Worm (Caenorhabditis elegans) whole organism, mixed stage, embryonic: Measurements from ENCODE around the gene srsx-40.

Experiments
- blmp-1 ChIP-seq: fragments of 150-350 bp; optimal IDR thresholded peaks from 2 replicates; lab custom pipeline; 2014; ENCODE audit warnings: missing biosample characterization, missing genetic modification characterization
- ces-1 ChIP-seq: fragments of 150-350 bp; optimal IDR thresholded peaks from 2 replicates; lab custom pipeline; 2014; ENCODE audit warnings: missing biosample characterization, missing genetic modification reagents, missing genetic modification characterization
- hlh-1 ChIP-seq: fragments of 150-350 bp; optimal IDR thresholded peaks from 2 replicates; lab custom pipeline; 2014; ENCODE audit warnings: missing biosample characterization, missing genetic modification reagents, missing genetic modification characterization
- mab-5 ChIP-seq: fragments of 150-350 bp; optimal IDR thresholded peaks from 2 replicates; lab custom pipeline; 2014; ENCODE audit warnings: missing biosample characterization, missing genetic modification characterization
- mep-1 ChIP-seq: fragments of 150-350 bp; optimal IDR thresholded peaks from 2 replicates; lab custom pipeline; 2017; ENCODE audit warnings: missing biosample characterization, missing genetic modification reagents, missing genetic modification characterization, inconsistent platforms
- nhr-2 ChIP-seq: fragments of 150-350 bp; optimal IDR thresholded peaks from 2 replicates; lab custom pipeline; 2014; ENCODE audit warnings: missing biosample characterization, missing genetic modification characterization
- pha-4 ChIP-seq: fragments of 150-350 bp; optimal IDR thresholded peaks from 2 replicates; lab custom pipeline; 2018; ENCODE audit warnings: missing biosample characterization, missing genetic modification reagents, missing genetic modification characterization
- unc-39 ChIP-seq: fragments of 150-350 bp; optimal IDR thresholded peaks from 2 replicates; lab custom pipeline; 2014; ENCODE audit warnings: missing biosample characterization, missing genetic modification characterization
- ztf-11 ChIP-seq: fragments of 150-350 bp; optimal IDR thresholded peaks from 2 replicates; lab custom pipeline; 2014; ENCODE audit warnings: missing biosample characterization, missing genetic modification characterization

DNA sequence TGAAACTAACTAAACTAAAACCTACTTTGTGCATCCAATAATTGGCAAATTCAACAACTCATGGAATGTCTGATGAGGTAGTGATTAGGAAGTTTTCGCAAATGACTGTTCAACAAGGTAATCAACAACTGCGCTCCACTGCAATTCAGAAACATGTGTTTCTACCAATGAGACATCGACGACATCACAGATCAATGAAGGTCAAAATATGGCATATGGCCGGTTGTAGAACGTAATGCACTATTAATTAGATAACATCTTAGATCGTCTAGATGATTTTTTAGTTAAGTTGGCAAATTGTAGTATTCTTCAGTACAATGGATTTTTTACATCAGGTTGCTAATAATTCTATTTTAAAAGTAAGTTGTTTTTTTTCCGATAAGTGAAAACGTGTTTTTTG lies 17.2 kb downstream of the srsx-40 start, which contains the start of the genes nhr-94 and nhr-152:
- TF ChIP-seq ztf-11 (tag; lab: Kevin White, UChicago), result no peak
- no peak for TF ChIP-seq pha-4 (tag; lab: Kevin White, UChicago)
- TF ChIP-seq mep-1 (tag; lab: Kevin White, UChicago), result no peak
- TF ChIP-seq unc-39 (tag; lab: Kevin White, UChicago), result no peak
- TF ChIP-seq nhr-2 (tag; lab: Kevin White, UChicago), result peak; percentile 81
- TF ChIP-seq ces-1, result no peak
- TF ChIP-seq mab-5 (tag; lab: Kevin White, UChicago), result no peak
- no peak for TF ChIP-seq hlh-1 (tag; lab: Kevin White, UChicago)
- no peak for TF ChIP-seq blmp-1 (tag; lab: Kevin White, UChicago)
